Worm (Caenorhabditis elegans): Measurements from ENCODE around the gene fbxb-9.
"Not testable (repeated sequence)": the region's sequence is repeated elsewhere in the genome, so short reads cannot be mapped to it uniquely, and the experiment has no call there.

- not testable (repeated sequence) for TF ChIP-seq ets-4 (tag; optimal IDR thresholded peaks at IDR 0.05); nfya-1 (tag; optimal IDR thresholded peaks at IDR 0.05); pha-4 (tag; optimal IDR thresholded peaks at IDR 0.05); ttx-3 (tag; optimal IDR thresholded peaks at IDR 0.05); lim-6 (tag; optimal IDR thresholded peaks at IDR 0.05); npax-4 (tag; optimal IDR thresholded peaks at IDR 0.05); hlh-13 (GFP tag; optimal IDR thresholded peaks at IDR 0.05); tbx-7 (tag; optimal IDR thresholded peaks at IDR 0.05); nhr-11 (tag; optimal IDR thresholded peaks at IDR 0.05); fkh-6 (tag; optimal IDR thresholded peaks at IDR 0.05); hlh-15 (tag; optimal IDR thresholded peaks at IDR 0.05); ceh-30 (tag; optimal IDR thresholded peaks at IDR 0.05); madf-2 (tag; optimal IDR thresholded peaks at IDR 0.05)
These were observed 40.0 kb upstream of the fbxb-9 start, which contains the start of gene R07H5.11 for ce11 chrIV:11202389-11202788.

Data from whole organism, late embryonic.